Fruit fly (Drosophila melanogaster) whole organism, prepupa: ENCODE measurements around the gene CG4116.
A peak's percentile ranks its signal among the peaks of the same experiment; 100 is the strongest.

Source experiments
- CG8119 ChIP-seq: fragments of 200-800 bp; sonication (Bioruptor generic); IDR thresholded peaks from 3 replicates; pipeline ENCODE4 v1.3.6; 2022; ENCODE audit warnings: missing biosample characterization, missing genetic modification characterization
- Sox102F ChIP-seq: fragments of 200-800 bp; sonication (Bioruptor generic); optimal IDR thresholded peaks from 2 replicates; lab custom pipeline; 2016; ENCODE audit warnings: missing biosample characterization, mild to moderate bottlenecking, missing genetic modification characterization

DNA sequence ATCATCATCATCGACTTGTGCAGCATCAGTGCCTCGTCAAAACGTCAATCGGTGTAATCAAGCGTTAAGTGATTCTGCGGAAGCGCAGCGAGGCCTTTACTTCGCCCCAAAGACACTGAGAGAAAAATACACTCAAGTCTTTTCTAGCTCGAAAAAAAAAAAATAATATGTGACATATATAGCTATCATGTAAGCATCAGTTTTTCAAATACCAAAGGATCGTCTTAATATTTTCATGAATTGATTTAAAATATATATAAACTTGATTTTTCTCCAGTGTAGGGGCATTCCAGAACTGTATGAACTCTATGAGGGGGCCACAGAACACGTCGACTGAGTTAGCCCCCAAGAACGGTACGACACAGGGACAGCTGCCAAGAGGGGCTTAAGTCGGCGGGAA, 27.6 kb downstream of the CG4116 start:
- TF ChIP-seq CG8119 (GFP tag; lab: Robert Waterston, UW) (peak; percentile 80), Sox102F (peak; percentile 75)
